Worm (Caenorhabditis elegans): ENCODE results near the gene cey-1.
A peak's percentile ranks its signal among the peaks of the same experiment; 100 is the strongest.

Gene cey-1

DNA sequence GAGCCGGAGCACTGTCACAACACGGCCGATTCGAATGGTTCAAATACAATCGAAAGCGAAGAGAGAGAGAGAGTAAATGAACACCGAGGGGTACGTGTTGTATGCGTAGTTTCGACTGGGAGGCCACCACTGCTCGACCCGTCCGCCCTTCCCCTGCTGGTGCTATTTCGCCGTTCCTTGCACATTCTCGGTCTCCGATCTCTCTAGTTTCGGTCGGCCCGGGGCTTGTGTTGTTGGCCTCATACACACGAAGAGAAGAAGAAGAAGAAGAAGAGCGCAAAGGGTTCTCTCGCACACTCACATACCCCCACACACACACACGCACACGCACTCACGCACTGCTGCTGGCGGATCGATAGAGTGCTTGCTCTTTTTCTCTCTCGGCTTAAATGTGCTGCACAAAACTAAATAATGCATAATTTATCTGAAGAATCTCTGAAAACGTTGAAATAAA lies 1.9 kb upstream of the cey-1 start (continued):
- TF ChIP-seq rnt-1 (tag; optimal IDR thresholded peaks at IDR 0.05), result peak; percentile 42
- peak; percentile 91 for TF ChIP-seq ref-2 (tag; optimal IDR thresholded peaks at IDR 0.05)
- TF ChIP-seq hlh-13 (GFP tag; optimal IDR thresholded peaks at IDR 0.05), result no peak
- TF ChIP-seq pros-1 (tag; optimal IDR thresholded peaks at IDR 0.05), result peak; percentile 88
- TF ChIP-seq K02D7.2 (tag; optimal IDR thresholded peaks at IDR 0.05), result peak; percentile 44
- TF ChIP-seq unc-55 (GFP tag; optimal IDR thresholded peaks at IDR 0.05), result peak; percentile 64

DNA sequence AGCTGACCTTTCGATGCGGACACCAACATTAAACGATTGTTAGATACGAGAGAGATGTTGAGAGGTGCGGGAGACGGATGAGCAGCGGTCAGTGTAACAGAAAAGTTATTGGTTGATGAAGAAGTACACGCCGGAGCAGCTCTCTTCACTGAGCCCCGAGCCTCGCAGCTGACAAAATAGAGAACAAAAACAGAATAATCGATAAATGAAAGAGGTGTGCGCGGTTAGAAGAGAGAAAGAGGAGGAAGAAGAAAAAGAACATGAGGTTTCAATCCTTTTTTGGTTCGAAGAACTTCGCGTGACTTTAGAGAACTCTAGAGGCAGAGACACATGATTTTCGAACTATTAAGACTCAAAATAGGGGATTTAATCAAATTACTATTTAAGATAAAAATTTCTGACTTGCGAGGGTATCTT lies 848 bp upstream of the cey-1 start:
- TF ChIP-seq ceh-48 (tag; optimal IDR thresholded peaks at IDR 0.05), result peak; percentile 40
- TF ChIP-seq unc-55 (GFP tag; optimal IDR thresholded peaks at IDR 0.05), result peak; percentile 61
- TF ChIP-seq pha-4 (tag; optimal IDR thresholded peaks at IDR 0.05), result no peak

DNA sequence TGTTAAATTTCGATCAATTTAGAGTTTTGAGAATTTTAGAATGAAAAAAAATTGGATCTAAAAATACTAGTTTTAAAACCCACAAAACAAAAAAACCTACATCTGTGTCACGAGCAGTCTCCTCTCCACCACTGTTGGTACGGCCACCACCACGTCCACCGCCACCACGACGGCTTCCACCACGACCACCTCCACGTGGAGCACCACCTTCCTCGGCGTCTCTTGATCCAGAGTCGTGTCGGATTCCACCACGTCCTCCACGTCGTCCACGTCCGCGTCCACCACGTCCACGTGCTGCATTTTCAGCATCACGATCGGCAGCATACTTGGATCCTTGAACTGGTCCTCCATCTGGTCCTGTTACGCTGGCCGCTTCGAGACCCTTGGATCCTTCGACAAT lies 866 bp downstream of the cey-1 start:
- TF ChIP-seq mec-3 (tag; optimal IDR thresholded peaks at IDR 0.05; ENCODE audit: borderline replicate concordance) (no peak), ceh-34 (tag; optimal IDR thresholded peaks at IDR 0.05) (no peak), unc-3 (GFP tag; conservative IDR thresholded peaks at IDR 0.05) (no peak), unc-3 (tag; optimal IDR thresholded peaks at IDR 0.05) (no peak), F13H6.1 (tag; optimal IDR thresholded peaks at IDR 0.05) (no peak), K02D7.2 (tag; optimal IDR thresholded peaks at IDR 0.05) (no peak), fkh-10 (GFP tag; optimal IDR thresholded peaks at IDR 0.05) (no peak), ztf-16 (tag; optimal IDR thresholded peaks at IDR 0.05) (no peak), sox-2 (GFP tag; IDR thresholded peaks at IDR 0.05) (no peak), odd-2 (tag; optimal IDR thresholded peaks at IDR 0.05) (no peak), nfya-1 (tag; optimal IDR thresholded peaks at IDR 0.05) (no peak), fkh-6 (tag; optimal IDR thresholded peaks at IDR 0.05) (no peak), ttx-3 (tag; optimal IDR thresholded peaks at IDR 0.05) (no peak), unc-55 (GFP tag; optimal IDR thresholded peaks at IDR 0.05) (no peak), pros-1 (tag; optimal IDR thresholded peaks at IDR 0.05) (no peak), pag-3 (tag; optimal IDR thresholded peaks at IDR 0.05; ENCODE audit: borderline replicate concordance) (no peak), syd-9 (tag; optimal IDR thresholded peaks at IDR 0.05) (no peak)

DNA sequence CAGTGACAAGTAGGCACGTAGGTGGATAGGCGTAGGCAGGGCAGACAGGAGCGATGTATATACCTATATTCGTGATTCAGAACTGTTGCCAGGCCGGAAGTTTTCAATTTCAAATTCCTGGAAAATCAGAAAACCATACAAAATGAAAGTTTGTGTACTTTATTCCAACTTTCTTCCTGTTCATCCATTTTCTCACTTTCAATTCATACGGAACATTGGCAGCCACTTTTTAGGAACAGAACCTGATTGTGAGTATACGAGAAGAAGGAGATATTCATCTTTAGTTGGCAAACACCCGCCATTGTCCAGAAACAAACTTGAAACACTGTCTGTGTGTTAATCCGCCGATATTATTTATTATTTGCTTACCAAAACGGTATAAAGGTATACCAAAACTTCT lies 5.2 kb downstream of the cey-1 start, which contains the start of gene srlf-15:
Gene srlf-15 (plus strand): TSS at position 301 of the 400 bp plus-strand sequence.
- TF ChIP-seq mec-3 (tag; optimal IDR thresholded peaks at IDR 0.05; ENCODE audit: borderline replicate concordance) (no peak), ceh-48 (tag; optimal IDR thresholded peaks at IDR 0.05) (no peak), ceh-24 (tag; optimal IDR thresholded peaks at IDR 0.05) (no peak), sdc-2 (tag; optimal IDR thresholded peaks at IDR 0.05) (no peak), ceh-9 (tag; optimal IDR thresholded peaks at IDR 0.05) (no peak), che-1 (tag; optimal IDR thresholded peaks at IDR 0.05) (no peak), zip-5 (tag; optimal IDR thresholded peaks at IDR 0.05) (no peak), nhr-11 (tag; optimal IDR thresholded peaks at IDR 0.05) (no peak), elt-4 (tag; optimal IDR thresholded peaks at IDR 0.05) (no peak), pax-1 (tag; optimal IDR thresholded peaks at IDR 0.05) (no peak), syd-9 (tag; optimal IDR thresholded peaks at IDR 0.05) (no peak), pag-3 (tag; optimal IDR thresholded peaks at IDR 0.05; ENCODE audit: borderline replicate concordance) (no peak), unc-55 (GFP tag; optimal IDR thresholded peaks at IDR 0.05) (no peak), ceh-30 (tag; optimal IDR thresholded peaks at IDR 0.05) (no peak), pha-2 (tag; optimal IDR thresholded peaks at IDR 0.05) (no peak), odd-2 (tag; optimal IDR thresholded peaks at IDR 0.05) (no peak), hlh-6 (tag; optimal IDR thresholded peaks at IDR 0.05) (no peak), fax-1 (tag; optimal IDR thresholded peaks at IDR 0.05) (no peak), hlh-8 (tag; optimal IDR thresholded peaks at IDR 0.05) (no peak), ahr-1 (tag; optimal IDR thresholded peaks at IDR 0.05) (no peak)

DNA sequence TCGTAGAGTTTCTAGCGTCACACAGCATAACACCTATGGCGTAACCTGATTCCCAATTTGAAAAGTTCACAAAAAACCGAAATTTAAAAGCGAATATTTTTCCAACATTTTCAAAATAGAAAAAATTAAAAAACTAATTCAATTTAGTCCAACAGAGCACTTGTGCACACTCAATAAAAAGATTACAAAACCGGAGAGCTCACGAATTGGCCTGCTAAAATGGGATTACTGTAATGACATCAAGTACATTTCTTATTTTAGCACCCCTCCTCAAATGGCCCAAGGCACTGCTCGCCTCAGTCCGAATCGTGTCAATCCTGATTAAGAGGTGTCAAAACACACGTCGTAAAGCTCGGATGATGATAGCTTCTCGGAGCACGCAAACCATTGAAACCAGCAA lies 8.2 kb downstream of the cey-1 start:
- TF ChIP-seq unc-42 (tag; optimal IDR thresholded peaks at IDR 0.05) (peak; percentile 79), ttx-3 (tag; optimal IDR thresholded peaks at IDR 0.05) (no peak)

Measured in whole organism, late embryonic.